Worm (Caenorhabditis elegans): ENCODE data around the gene frpr-18.

Gene frpr-18

ce11 chrV:6917280-6917679, 47.2 kb downstream of the frpr-18 start:
- TF ChIP-seq F10E7.11 (tag; optimal IDR thresholded peaks at IDR 0.05) (no peak), dox-1 (GFP tag; IDR thresholded peaks at IDR 0.05) (peak; percentile 52; the same call in 1 of the 2 replicates), attf-5 (GFP tag; optimal IDR thresholded peaks at IDR 0.05) (peak; percentile 0), F52B5.7 (tag; optimal IDR thresholded peaks at IDR 0.05) (no peak), dpl-1 (GFP tag; optimal IDR thresholded peaks at IDR 0.05) (no peak), lin-35 (GFP tag; optimal IDR thresholded peaks at IDR 0.05) (no peak), mel-28 (tag; optimal IDR thresholded peaks at IDR 0.05; ENCODE audit: borderline replicate concordance) (no peak), lin-26 (GFP tag; IDR thresholded peaks at IDR 0.05) (peak; percentile 70; the same call in 1 of the 2 replicates), sdz-38 (tag; optimal IDR thresholded peaks at IDR 0.05) (no peak), F39B2.1 (GFP tag; IDR thresholded peaks at IDR 0.05) (no peak), ztf-22 (GFP tag; optimal IDR thresholded peaks at IDR 0.05) (no peak), zim-3 (tag; optimal IDR thresholded peaks at IDR 0.05) (no peak), madf-6 (GFP tag; IDR thresholded peaks at IDR 0.05) (0 out of 2 replicates have a peak, but pooled peaks have one; percentile 21), atf-7 (tag; optimal IDR thresholded peaks at IDR 0.05) (no peak), tlf-1 (GFP tag; optimal IDR thresholded peaks at IDR 0.05) (no peak), hsf-1 (GFP tag; IDR thresholded peaks at IDR 0.05) (no peak), ccch-3 (GFP tag; optimal IDR thresholded peaks at IDR 0.05) (no peak), Y95B8A.8 (GFP tag; IDR thresholded peaks at IDR 0.05) (no peak), hrde-1 (tag; optimal IDR thresholded peaks at IDR 0.05; ENCODE audit: borderline replicate concordance) (no peak), nhr-120 (GFP tag; IDR thresholded peaks at IDR 0.05) (no peak), let-607 (tag; optimal IDR thresholded peaks at IDR 0.05) (no peak), snpc-1.1 (tag; optimal IDR thresholded peaks at IDR 0.05; ENCODE audit: insufficient read depth) (no peak), cebp-2 (GFP tag; IDR thresholded peaks at IDR 0.05) (0 out of 2 replicates have a peak, but pooled peaks have one; percentile 52), unc-130 (GFP tag; optimal IDR thresholded peaks at IDR 0.05) (no peak), D2030.7 (GFP tag; IDR thresholded peaks at IDR 0.05) (no peak), efl-1 (GFP tag; optimal IDR thresholded peaks at IDR 0.05) (no peak), tbp1 (GFP tag; optimal IDR thresholded peaks at IDR 0.05) (peak; percentile 84), ztf-28 (GFP tag; IDR thresholded peaks at IDR 0.05) (no peak), egl-44 (GFP tag; IDR thresholded peaks at IDR 0.05) (0 out of 2 replicates have a peak, but pooled peaks have one; percentile 24), ceh-27 (GFP tag; optimal IDR thresholded peaks at IDR 0.05) (no peak), lin-40 (tag; optimal IDR thresholded peaks at IDR 0.05) (no peak), K11D2.4 (GFP tag; IDR thresholded peaks at IDR 0.05) (no peak), rpc-1 (optimal IDR thresholded peaks at IDR 0.05) (peak; percentile 44), rpc-1 (tag; optimal IDR thresholded peaks at IDR 0.05) (peak; percentile 70), athp-1 (tag; optimal IDR thresholded peaks at IDR 0.05) (no peak), Y53F4B.3 (GFP tag; IDR thresholded peaks at IDR 0.05) (no peak), B0261.1 (tag; optimal IDR thresholded peaks at IDR 0.05) (peak; percentile 66), pbrm-1 (GFP tag; IDR thresholded peaks at IDR 0.05) (no peak), B0019.2 (GFP tag; conservative IDR thresholded peaks at IDR 0.05) (no peak), aptf-2 (GFP tag; conservative IDR thresholded peaks at IDR 0.05) (no peak), ZK185.1 (tag; optimal IDR thresholded peaks at IDR 0.05; ENCODE audit: poor library complexity, severe bottlenecking) (no peak), ets-4 (GFP tag; optimal IDR thresholded peaks at IDR 0.05) (no peak), hmg-1.2 (GFP tag; IDR thresholded peaks at IDR 0.05) (no peak)
